Fruit fly (Drosophila melanogaster): Measurements from ENCODE around the gene CG34332.
"Not testable (repeated sequence)": the region's sequence is repeated elsewhere in the genome, so short reads cannot be mapped to it uniquely, and the experiment has no call there.

Gene CG34332

DNA sequence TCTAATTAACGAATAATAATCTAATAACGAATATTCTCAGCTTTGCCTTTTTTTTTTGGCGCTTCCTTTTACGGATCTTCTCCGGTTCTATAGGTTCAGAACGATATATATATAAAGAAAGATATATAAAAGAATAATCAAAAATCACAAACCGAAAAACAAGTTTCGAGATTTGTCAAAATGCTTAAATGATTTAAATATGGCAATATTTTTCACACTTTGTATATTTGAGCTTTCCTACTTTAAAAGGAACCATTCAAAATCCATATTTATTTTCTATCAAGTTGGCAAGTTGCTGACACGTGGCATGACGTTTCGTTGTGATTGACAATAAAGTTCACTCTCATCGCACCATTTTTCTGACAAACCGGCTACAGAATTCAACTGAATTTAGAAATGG lies at the start of gene CG34332:
TSS of gene CG34332 (plus strand) at position 301 of the 400 bp plus-strand sequence.
- TF ChIP-seq Hr38 (GFP tag; optimal IDR thresholded peaks at IDR 0.05) (no peak), CG4318 (GFP tag; optimal IDR thresholded peaks at IDR 0.05) (no peak), salr (GFP tag; optimal IDR thresholded peaks at IDR 0.05) (no peak), acj6 (GFP tag; optimal IDR thresholded peaks at IDR 0.05) (no peak), svp (GFP tag) (no peak), Smox (GFP tag; optimal IDR thresholded peaks at IDR 0.05) (no peak), Sox102F (GFP tag; optimal IDR thresholded peaks at IDR 0.05) (no peak), esn (GFP tag; optimal IDR thresholded peaks at IDR 0.05) (no peak), CG9139 (GFP tag; optimal IDR thresholded peaks at IDR 0.05) (no peak), CG8632 (GFP tag; optimal IDR thresholded peaks at IDR 0.05) (no peak), achi (GFP tag; optimal IDR thresholded peaks at IDR 0.05) (no peak), pdm3 (GFP tag; optimal IDR thresholded peaks at IDR 0.05) (no peak), net (GFP tag; optimal IDR thresholded peaks at IDR 0.05) (no peak)

DNA sequence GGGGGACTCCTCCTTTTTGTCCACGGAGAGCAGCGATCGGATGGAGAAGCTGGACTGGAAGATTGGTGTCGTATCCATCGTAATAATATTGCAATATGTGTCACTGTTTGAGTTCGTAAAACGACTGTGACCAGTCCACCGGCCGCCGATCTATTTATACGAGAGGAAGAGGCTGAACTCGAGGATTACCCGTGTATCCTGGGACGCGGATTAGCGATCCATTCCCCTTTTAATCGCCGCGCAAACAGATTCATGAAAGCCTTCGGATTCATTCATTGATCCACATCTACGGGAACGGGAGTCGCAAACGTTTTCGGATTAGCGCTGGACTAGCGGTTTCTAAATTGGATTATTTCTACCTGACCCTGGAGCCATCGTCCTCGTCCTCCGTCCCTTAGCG lies 48.5 kb upstream of the CG34332 start, which contains the start of gene fd19B:
TSS of gene fd19B (minus strand) at position 101 of the 400 bp plus-strand sequence.
- TF ChIP-seq CG34406 (GFP tag; optimal IDR thresholded peaks at IDR 0.05) (no peak), CG6808 (GFP tag; optimal IDR thresholded peaks at IDR 0.05) (no peak)

DNA sequence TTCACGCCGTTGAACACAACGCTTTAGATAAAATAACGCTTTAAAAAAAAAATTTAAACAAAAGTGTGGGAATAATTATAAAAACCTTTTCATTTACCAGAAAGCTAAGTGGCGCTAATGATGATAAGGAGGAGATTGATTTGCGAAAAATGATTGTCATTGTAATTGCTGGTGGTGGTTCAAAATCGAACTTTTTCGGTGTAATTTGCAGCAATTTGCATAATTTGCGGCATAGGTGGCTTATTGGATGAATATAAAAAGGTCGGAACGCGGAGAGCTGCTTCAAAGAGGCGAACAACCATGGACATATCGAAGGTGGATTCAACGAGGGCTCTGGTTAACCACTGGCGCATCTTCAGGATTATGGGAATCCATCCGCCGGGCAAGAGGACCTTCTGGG lies 46.7 kb upstream of the CG34332 start, which contains the start of gene Or19b:
TSS of gene Or19b (plus strand) at position 301 of the 400 bp plus-strand sequence.
- TF ChIP-seq cyc, Hr39, net (GFP tag; optimal IDR thresholded peaks at IDR 0.05): not testable (repeated sequence)

DNA sequence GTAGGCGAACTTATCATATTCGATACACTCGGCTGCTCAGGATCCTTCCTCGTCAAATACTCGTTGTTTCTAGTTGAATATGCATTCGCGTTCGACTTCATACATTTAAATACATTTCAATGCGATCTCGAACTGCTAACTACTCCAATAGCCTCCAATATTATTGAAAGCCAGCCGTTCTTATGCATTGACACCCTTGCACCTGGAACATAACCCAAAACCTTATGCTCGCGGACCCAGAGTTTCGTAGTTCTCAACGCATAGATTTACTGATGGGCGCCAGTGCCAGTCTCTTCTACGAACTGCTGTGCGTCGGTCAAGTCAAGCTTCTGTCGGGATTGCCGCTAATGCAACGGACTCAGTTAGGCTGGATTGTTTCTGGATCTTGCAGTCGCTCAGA lies 44.4 kb upstream of the CG34332 start, which contains the start of gene CG42581:
TSS of gene CG42581 (minus strand) at position 101 of the 400 bp plus-strand sequence.
- TF ChIP-seq eg (GFP tag; IDR thresholded peaks at IDR 0.05); CG9139 (GFP tag; optimal IDR thresholded peaks at IDR 0.05); ss (GFP tag; optimal IDR thresholded peaks at IDR 0.05): not testable (repeated sequence)

DNA sequence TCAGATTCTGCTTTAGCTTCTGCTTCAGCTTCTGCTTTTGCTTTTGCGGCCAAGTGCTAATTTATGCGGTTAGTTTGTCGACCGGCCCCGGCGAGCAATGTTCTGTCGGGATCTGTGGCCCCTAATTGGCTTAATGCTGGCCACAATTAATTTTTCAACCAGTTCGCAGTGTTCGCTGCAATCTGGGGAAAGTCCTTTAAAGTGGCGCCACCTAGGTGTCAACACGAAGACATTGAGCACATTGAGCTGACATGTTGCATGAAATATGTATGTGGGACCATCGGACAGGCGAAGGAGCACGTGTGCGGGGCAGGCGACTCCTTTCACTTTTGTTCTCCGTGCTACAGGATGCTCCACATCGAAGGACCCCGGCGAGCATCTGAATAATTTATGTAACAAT lies 35.8 kb upstream of the CG34332 start:
- TF ChIP-seq lz (GFP tag; optimal IDR thresholded peaks at IDR 0.05) (no peak), Blimp-1 (GFP tag; optimal IDR thresholded peaks at IDR 0.05) (no peak), CG3919 (GFP tag; optimal IDR thresholded peaks at IDR 0.05) (no peak), CG6792 (GFP tag; optimal IDR thresholded peaks at IDR 0.05) (no peak), CG34406 (GFP tag; optimal IDR thresholded peaks at IDR 0.05) (no peak), Met (GFP tag; optimal IDR thresholded peaks at IDR 0.05) (no peak), dsx (GFP tag; optimal IDR thresholded peaks at IDR 0.05; ENCODE audit: poor library complexity, severe bottlenecking) (no peak), CG10631 (GFP tag; optimal IDR thresholded peaks at IDR 0.05) (no peak), CG16779 (tag; optimal IDR thresholded peaks at IDR 0.05) (no peak), CG8632 (GFP tag; optimal IDR thresholded peaks at IDR 0.05) (no peak), net (GFP tag; optimal IDR thresholded peaks at IDR 0.05) (no peak), esn (GFP tag; optimal IDR thresholded peaks at IDR 0.05) (no peak), CG3032 (tag; optimal IDR thresholded peaks at IDR 0.05) (no peak), CG6808 (GFP tag; optimal IDR thresholded peaks at IDR 0.05) (no peak), CG6854 (GFP tag; optimal IDR thresholded peaks at IDR 0.05) (no peak), ss (GFP tag; optimal IDR thresholded peaks at IDR 0.05) (no peak), Eip78C (GFP tag) (no peak), CG10669 (GFP tag; optimal IDR thresholded peaks at IDR 0.05) (no peak), salr (GFP tag; optimal IDR thresholded peaks at IDR 0.05) (no peak), cyc (GFP tag; optimal IDR thresholded peaks at IDR 0.05) (no peak)

DNA sequence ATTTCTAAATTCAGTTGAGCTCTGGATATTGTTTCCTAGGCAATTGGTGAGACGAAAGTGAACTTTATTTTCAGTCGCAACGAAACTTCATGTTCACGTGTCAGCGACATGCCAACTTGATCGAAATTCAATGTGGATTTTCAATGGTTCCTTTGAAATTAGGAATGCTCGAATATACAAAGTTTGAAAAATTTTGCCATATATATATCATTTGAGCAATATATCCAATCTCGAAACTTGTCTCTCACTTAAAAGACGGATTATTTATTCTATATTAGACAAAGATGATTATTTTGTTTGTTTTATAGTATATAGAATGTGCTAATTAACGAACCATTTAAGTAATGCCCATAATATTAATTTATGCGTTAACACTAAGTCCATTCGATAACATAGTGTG lies 30.3 kb upstream of the CG34332 start, which contains the start of gene karr:
TSS of gene karr (minus strand) at position 101 of the 400 bp plus-strand sequence.
- TF ChIP-seq CG11902 (GFP tag; optimal IDR thresholded peaks at IDR 0.05) (no peak), Eip75B (GFP tag; optimal IDR thresholded peaks at IDR 0.05) (no peak), eg (GFP tag; IDR thresholded peaks at IDR 0.05) (no peak), CG8119 (GFP tag; IDR thresholded peaks at IDR 0.05) (no peak), CG11762 (GFP tag; optimal IDR thresholded peaks at IDR 0.05; ENCODE audit: insufficient read depth) (no peak), CG11294 (GFP tag; IDR thresholded peaks at IDR 0.05) (no peak), salr (GFP tag; optimal IDR thresholded peaks at IDR 0.05) (no peak), ss (GFP tag; optimal IDR thresholded peaks at IDR 0.05) (no peak), Smox (GFP tag; optimal IDR thresholded peaks at IDR 0.05) (no peak), CG10669 (GFP tag; optimal IDR thresholded peaks at IDR 0.05) (no peak), CG8632 (GFP tag; optimal IDR thresholded peaks at IDR 0.05) (no peak), fd85E (GFP tag; optimal IDR thresholded peaks at IDR 0.05) (no peak), pdm3 (GFP tag; optimal IDR thresholded peaks at IDR 0.05) (no peak), dsx (GFP tag; optimal IDR thresholded peaks at IDR 0.05; ENCODE audit: poor library complexity, severe bottlenecking) (no peak), CG9139 (GFP tag; optimal IDR thresholded peaks at IDR 0.05) (no peak)
